Worm (Caenorhabditis elegans): ENCODE measurements around the gene Y7A5A.8.
A peak's percentile ranks its signal among the peaks of the same experiment; 100 is the strongest.

ce11 chrX:15842492-15842891 is 20.2 kb downstream of the Y7A5A.8 start:
- peak; percentile 47 for TF ChIP-seq nhr-77 (tag; optimal IDR thresholded peaks at IDR 0.05)
- TF ChIP-seq ama-1 (optimal IDR thresholded peaks at IDR 0.05) = no peak
- TF ChIP-seq elt-1 (tag; optimal IDR thresholded peaks at IDR 0.05) = no peak
- peak; percentile 3 for TF ChIP-seq pha-4 (tag; optimal IDR thresholded peaks at IDR 0.05)
- TF ChIP-seq aly-2 (tag; optimal IDR thresholded peaks at IDR 0.05) = peak; percentile 21
- no peak for TF ChIP-seq ztf-11 (tag; optimal IDR thresholded peaks at IDR 0.05)
- no peak for TF ChIP-seq mdl-1 (tag; optimal IDR thresholded peaks at IDR 0.05)
- TF ChIP-seq elt-2 (tag; optimal IDR thresholded peaks at IDR 0.05) = peak; percentile 85
- TF ChIP-seq skn-1 (tag; optimal IDR thresholded peaks at IDR 0.05) = no peak
- TF ChIP-seq nhr-237 (tag; optimal IDR thresholded peaks at IDR 0.05) = no peak
- no peak for TF ChIP-seq ceh-16 (tag; optimal IDR thresholded peaks at IDR 0.05)
- no peak for TF ChIP-seq elt-3 (tag; optimal IDR thresholded peaks at IDR 0.05)

Measured in whole organism, L3 larva.